Fruit fly (Drosophila melanogaster): ENCODE measurements around the gene spen.

DNA sequence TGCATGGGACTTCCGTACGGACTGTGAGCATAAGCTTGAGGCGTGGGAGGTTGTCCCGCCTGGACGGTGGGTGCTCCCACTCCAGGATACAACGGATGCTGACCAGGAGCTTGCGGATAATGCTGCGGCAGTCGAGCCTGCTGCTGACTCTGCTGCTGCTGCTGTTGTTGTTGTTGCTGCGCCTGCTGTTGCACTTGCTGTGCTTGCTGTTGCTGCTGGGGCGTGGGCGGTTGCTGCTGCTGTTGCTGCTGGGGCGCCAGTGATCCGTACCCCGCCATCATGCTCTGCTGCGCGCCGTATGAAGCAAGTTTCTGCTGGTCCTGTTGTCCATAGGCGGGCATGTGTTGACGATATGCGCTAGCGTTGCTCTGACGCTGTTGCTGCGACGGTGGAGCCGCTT is 82.6 kb downstream of the spen start:
- TF ChIP-seq Crg-1 (GFP tag; optimal IDR thresholded peaks at IDR 0.05) = no peak
- TF ChIP-seq CG33017 (tag; optimal IDR thresholded peaks at IDR 0.05) = no peak
- no peak for TF ChIP-seq tj (GFP tag; optimal IDR thresholded peaks at IDR 0.05)
- TF ChIP-seq pad (GFP tag; optimal IDR thresholded peaks at IDR 0.05) = no peak
- no peak for TF ChIP-seq CG11617 (GFP tag; optimal IDR thresholded peaks at IDR 0.05)
- TF ChIP-seq bab1 (GFP tag; optimal IDR thresholded peaks at IDR 0.05) = no peak
- no peak for TF ChIP-seq CG7045 (GFP tag; optimal IDR thresholded peaks at IDR 0.05)
- TF ChIP-seq Mnt (GFP tag; optimal IDR thresholded peaks at IDR 0.05) = no peak
- TF ChIP-seq kay (GFP tag; ENCODE audit: borderline replicate concordance) = no peak
- no peak for TF ChIP-seq cnc (optimal IDR thresholded peaks at IDR 0.05)
- no peak for TF ChIP-seq CG12768 (GFP tag; optimal IDR thresholded peaks at IDR 0.05)
- no peak for TF ChIP-seq toe (GFP tag; optimal IDR thresholded peaks at IDR 0.05)
- TF ChIP-seq CG7101 (tag; optimal IDR thresholded peaks at IDR 0.05) = no peak
